Worm (Caenorhabditis elegans) whole organism, L4/young adult: ENCODE data around the gene rml-4.

Experiments
- dao-5 ChIP-seq: sonication (generic microtip); optimal IDR thresholded peaks from 2 replicates; lab custom pipeline; 2016; ENCODE audit warnings: missing genotype, missing genetic modification characterization, moderate library complexity, missing compliant biosample characterization
- him-1 ChIP-seq: sonication (generic microtip); optimal IDR thresholded peaks from 2 replicates; lab custom pipeline; 2016; ENCODE audit warnings: missing genotype, missing genetic modification reagents, missing genetic modification characterization, missing compliant biosample characterization

ce11 chrII:4297259-4297658 is 2.4 kb downstream of the rml-4 start:
- TF ChIP-seq dao-5 (tag; lab: Kevin White, UChicago) (no peak), him-1 (no peak)
